Worm (Caenorhabditis elegans): ENCODE measurements around the gene T22G5.1.

DNA sequence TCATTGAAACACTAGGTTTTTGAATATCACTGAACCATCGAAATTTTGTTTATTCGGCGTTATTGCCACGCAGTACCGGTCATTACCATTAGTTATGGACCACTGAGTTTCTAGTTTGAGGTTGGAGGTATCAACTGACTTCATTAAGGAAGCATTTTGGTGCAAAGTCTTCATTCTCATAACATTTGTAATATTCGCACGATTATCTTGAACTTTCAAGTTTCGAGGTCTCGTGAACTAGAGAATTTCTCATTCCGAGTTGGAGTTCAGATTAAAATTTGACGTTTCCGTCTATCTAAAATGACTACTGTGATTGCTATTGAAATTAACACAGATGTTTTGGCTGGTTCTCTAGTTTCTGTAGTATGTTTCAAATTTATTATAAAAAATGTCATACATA is 44.1 kb downstream of the T22G5.1 start, which contains the start of gene srx-42:
- TF ChIP-seq tbx-2 (tag; optimal IDR thresholded peaks at IDR 0.05), result no peak
- no peak for TF ChIP-seq unc-130 (tag; optimal IDR thresholded peaks at IDR 0.05)
- TF ChIP-seq ceh-82 (tag; optimal IDR thresholded peaks at IDR 0.05), result no peak
- TF ChIP-seq hlh-4 (tag; optimal IDR thresholded peaks at IDR 0.05), result no peak
- TF ChIP-seq nhr-28 (tag; optimal IDR thresholded peaks at IDR 0.05), result no peak
- TF ChIP-seq nhr-47 (tag; optimal IDR thresholded peaks at IDR 0.05), result no peak
- TF ChIP-seq mab-9 (GFP tag; IDR thresholded peaks at IDR 0.05), result no peak
- TF ChIP-seq nhr-237 (tag; optimal IDR thresholded peaks at IDR 0.05), result no peak
- no peak for TF ChIP-seq tlp-1 (tag; optimal IDR thresholded peaks at IDR 0.05)
- TF ChIP-seq ama-1 (optimal IDR thresholded peaks at IDR 0.05), result no peak
- TF ChIP-seq lir-3 (tag; optimal IDR thresholded peaks at IDR 0.05; ENCODE audit: poor library complexity), result no peak
- no peak for TF ChIP-seq ztf-4 (tag; optimal IDR thresholded peaks at IDR 0.05)

Data from whole organism, L1 larva.